Worm (Caenorhabditis elegans) whole organism, early embryonic: ENCODE data around the gene pho-8.

Experiments used
- F13C5.2 ChIP-seq: sonication (generic microtip); optimal IDR thresholded peaks from 2 replicates; lab custom pipeline; 2017; ENCODE audit warnings: mild to moderate bottlenecking, missing genetic modification characterization, inconsistent platforms, missing compliant biosample characterization
- ama-1 ChIP-seq: fragments of 150-350 bp; optimal IDR thresholded peaks from 2 replicates; lab custom pipeline; 2014
- ceh-13 ChIP-seq: fragments of 200-800 bp; sonication (Bioruptor generic); optimal IDR thresholded peaks from 2 replicates; lab custom pipeline; 2018; ENCODE audit warnings: mild to moderate bottlenecking, missing genetic modification characterization, missing compliant biosample characterization
- ets-7 ChIP-seq: sonication (generic microtip); optimal IDR thresholded peaks from 2 replicates; lab custom pipeline; 2016; ENCODE audit warnings: missing genotype, missing genetic modification characterization, missing compliant biosample characterization
- flt-1 ChIP-seq: fragments of 200-800 bp; sonication (Bioruptor generic); IDR thresholded peaks from 2 replicates; pipeline ENCODE4 v1.3.6; 2022; ENCODE audit warnings: missing genetic modification characterization, missing compliant biosample characterization
- hmbx-1 ChIP-seq: sonication (generic microtip); optimal IDR thresholded peaks from 2 replicates; lab custom pipeline; 2016; ENCODE audit warnings: mild to moderate bottlenecking, missing genetic modification characterization, missing compliant biosample characterization
- pes-1 ChIP-seq: fragments of 200-800 bp; sonication (Bioruptor generic); IDR thresholded peaks from 2 replicates; pipeline ENCODE4 v1.3.6; 2022; ENCODE audit warnings: missing genetic modification reagents, missing genetic modification characterization, missing compliant biosample characterization
- sea-1 ChIP-seq: fragments of 200-800 bp; sonication (Bioruptor generic); conservative IDR thresholded peaks from 2 replicates; pipeline ENCODE4 v1.3.6; 2022; ENCODE audit warnings: missing genetic modification characterization, missing compliant biosample characterization
- tbx-11 ChIP-seq: fragments of 200-800 bp; sonication (Bioruptor generic); IDR thresholded peaks from 2 replicates; pipeline ENCODE4 v1.3.6; 2022; ENCODE audit warnings: missing genetic modification characterization, missing compliant biosample characterization

- no peak for TF ChIP-seq pes-1
- TF ChIP-seq hmbx-1 (tag; lab: Kevin White, UChicago) = no peak
- no peak for TF ChIP-seq sea-1 (GFP tag; lab: Robert Waterston, UW)
- no peak for TF ChIP-seq ceh-13 (GFP tag; lab: Kevin White, UChicago)
- no peak for TF ChIP-seq F13C5.2 (tag; lab: Kevin White, UChicago)
- no peak for TF ChIP-seq ama-1 (lab: Kevin White, UChicago)
- TF ChIP-seq tbx-11 (GFP tag; lab: Robert Waterston, UW) = no peak
- no peak for TF ChIP-seq flt-1
- no peak for TF ChIP-seq ets-7
Measured at ce11 chrV:11822461-11822939, 10.9 kb upstream of the pho-8 start, which contains the start of gene pyc-1.
